Fruit fly (Drosophila melanogaster) whole organism, wandering third instar larva: ENCODE data around the gene PolG1.
A peak's percentile ranks its signal among the peaks of the same experiment; 100 is the strongest.

Experiments used
- Abd-B ChIP-seq: fragments of >200 bp; optimal IDR thresholded peaks from 2 replicates; lab custom pipeline; 2017; ENCODE audit warnings: missing biosample characterization, missing genetic modification characterization
- CG32264 ChIP-seq: fragments of 200-800 bp; sonication (Bioruptor generic); optimal IDR thresholded peaks from 2 replicates; lab custom pipeline; 2016; ENCODE audit warnings: missing biosample characterization, missing genetic modification characterization
- CG9705 ChIP-seq: fragments of 200-800 bp; sonication (Bioruptor generic); optimal IDR thresholded peaks from 2 replicates; lab custom pipeline; 2018; ENCODE audit warnings: missing biosample characterization, mild to moderate bottlenecking, missing genetic modification characterization
- CrebA ChIP-seq: fragments of 200-800 bp; sonication (Bioruptor generic); optimal IDR thresholded peaks from 2 replicates; lab custom pipeline; 2016; ENCODE audit warnings: missing biosample characterization, mild to moderate bottlenecking, missing genetic modification characterization, borderline replicate concordance
- Dfd ChIP-seq: fragments of >200 bp; optimal IDR thresholded peaks from 2 replicates; lab custom pipeline; 2017; ENCODE audit warnings: missing biosample characterization, missing genetic modification characterization
- Dif ChIP-seq: fragments of 200-275, 200-300 bp; sonication (Bioruptor generic); optimal IDR thresholded peaks from 2 replicates; lab custom pipeline; 2018; ENCODE audit warnings: missing biosample characterization, missing genetic modification characterization; ENCODE audit not compliant: partially characterized antibody
- GATAd ChIP-seq: sonication (Bioruptor generic); optimal IDR thresholded peaks from 2 replicates; lab custom pipeline; 2016; ENCODE audit warnings: missing biosample characterization, missing genetic modification characterization
- HLH106 ChIP-seq: fragments of 200-800 bp; optimal IDR thresholded peaks from 3 replicates; lab custom pipeline; 2019; ENCODE audit warnings: missing biosample characterization, mild to moderate bottlenecking, missing genetic modification characterization, moderate library complexity
- Hnf4 ChIP-seq: fragments of 200-800 bp; sonication (Bioruptor generic); optimal IDR thresholded peaks from 2 replicates; lab custom pipeline; 2016; ENCODE audit warnings: missing biosample characterization, mild to moderate bottlenecking, missing genetic modification characterization
- Hr78 ChIP-seq: fragments of >200 bp; optimal IDR thresholded peaks from 2 replicates; lab custom pipeline; 2017; ENCODE audit warnings: missing biosample characterization, missing genetic modification characterization
- Hr83 ChIP-seq: fragments of 200-300 bp; sonication (Bioruptor generic); optimal IDR thresholded peaks from 2 replicates; lab custom pipeline; 2016; ENCODE audit warnings: missing biosample characterization, mild to moderate bottlenecking, missing genetic modification characterization, moderate library complexity; ENCODE audit not compliant: poor library complexity, severe bottlenecking
- Jra ChIP-seq: sonication (Bioruptor generic); optimal IDR thresholded peaks from 2 replicates; lab custom pipeline; 2016; ENCODE audit warnings: missing biosample characterization, missing genetic modification characterization
- Mio ChIP-seq: sonication (Bioruptor generic); optimal IDR thresholded peaks from 2 replicates; lab custom pipeline; 2016; ENCODE audit warnings: missing biosample characterization, missing genetic modification characterization
- Myc ChIP-seq: fragments of >200 bp; optimal IDR thresholded peaks from 2 replicates; lab custom pipeline; 2017
- N ChIP-seq: fragments of >200 bp; optimal IDR thresholded peaks from 2 replicates; lab custom pipeline; 2018; ENCODE audit warnings: missing biosample characterization, missing external identifiers, missing genetic modification characterization
- OdsH ChIP-seq: fragments of 200-800 bp; sonication (Bioruptor generic); optimal IDR thresholded peaks from 2 replicates; lab custom pipeline; 2016; ENCODE audit warnings: missing biosample characterization, mild to moderate bottlenecking, missing genetic modification characterization
- Rel ChIP-seq, 2 experiments: fragments of 200-800 bp; sonication (Bioruptor generic) in 1 of 2; optimal IDR thresholded peaks; 2 replicates in 1 of 2; 3 replicates in 1 of 2; lab custom pipeline; 2016 to 2019; ENCODE audit warnings: mild to moderate bottlenecking in 2 of 2, missing biosample characterization in 2 of 2, missing genetic modification characterization in 2 of 2, moderate library complexity in 1 of 2
- Sp1 ChIP-seq: fragments of 200-800 bp; sonication (Bioruptor generic); optimal IDR thresholded peaks from 3 replicates; lab custom pipeline; 2019; ENCODE audit warnings: missing biosample characterization, mild to moderate bottlenecking, missing genetic modification characterization, moderate library complexity
- Vsx2 ChIP-seq: fragments of 200-300, 225-300 bp; sonication (Bioruptor generic); optimal IDR thresholded peaks from 2 replicates; lab custom pipeline; 2018; ENCODE audit warnings: missing biosample characterization, missing genetic modification characterization; ENCODE audit not compliant: partially characterized antibody
- br ChIP-seq: fragments of 200-800 bp; sonication (Bioruptor generic); optimal IDR thresholded peaks from 2 replicates; lab custom pipeline; 2016; ENCODE audit warnings: missing biosample characterization, missing genetic modification characterization
- brk ChIP-seq: fragments of 200-800 bp; sonication (Bioruptor generic); optimal IDR thresholded peaks from 2 replicates; lab custom pipeline; 2016; ENCODE audit warnings: missing biosample characterization, mild to moderate bottlenecking, missing genetic modification characterization
- dl ChIP-seq, 2 experiments: fragments of 175-275, 200-275 bp in 1 of 2; fragments of 200-275 bp in 1 of 2; sonication (Bioruptor generic); optimal IDR thresholded peaks; lab custom pipeline; 2018; ENCODE audit warnings: mild to moderate bottlenecking in 2 of 2, missing biosample characterization in 2 of 2, missing genetic modification characterization in 2 of 2, moderate library complexity in 2 of 2; ENCODE audit not compliant: partially characterized antibody in 2 of 2, insufficient read depth in 1 of 2
- dmrt93B ChIP-seq: fragments of 200-800 bp; sonication (Bioruptor generic); optimal IDR thresholded peaks from 2 replicates; lab custom pipeline; 2018; ENCODE audit warnings: missing biosample characterization, mild to moderate bottlenecking, missing genetic modification characterization
- dsf ChIP-seq: sonication (Bioruptor generic); optimal IDR thresholded peaks from 2 replicates; lab custom pipeline; 2016; ENCODE audit warnings: missing biosample characterization, missing genetic modification characterization, borderline replicate concordance
- ey ChIP-seq: fragments of 200-800 bp; sonication (Bioruptor generic); optimal IDR thresholded peaks from 2 replicates; lab custom pipeline; 2016; ENCODE audit warnings: missing biosample characterization, missing genetic modification characterization
- foxo ChIP-seq, 2 experiments: fragments of 200-800 bp; sonication (Bioruptor generic); optimal IDR thresholded peaks; 2 replicates in 1 of 2; 3 replicates in 1 of 2; lab custom pipeline; 2016 to 2017; ENCODE audit warnings: missing biosample characterization in 2 of 2, missing genetic modification characterization in 2 of 2
- fru ChIP-seq: fragments of 200-800 bp; sonication (Bioruptor generic); optimal IDR thresholded peaks from 3 replicates; lab custom pipeline; 2016; ENCODE audit warnings: missing biosample characterization, mild to moderate bottlenecking, missing genetic modification characterization
- h ChIP-seq: fragments of 200-800 bp; sonication (Bioruptor generic); optimal IDR thresholded peaks from 3 replicates; lab custom pipeline; 2016; ENCODE audit warnings: missing biosample characterization, mild to moderate bottlenecking, missing genetic modification characterization
- jim ChIP-seq: fragments of 175-275, 200-325 bp; sonication (Bioruptor generic); optimal IDR thresholded peaks from 2 replicates; lab custom pipeline; 2016; ENCODE audit warnings: missing biosample characterization, mild to moderate bottlenecking, missing genetic modification characterization
- lola ChIP-seq: fragments of >200 bp; optimal IDR thresholded peaks from 2 replicates; lab custom pipeline; 2017; ENCODE audit warnings: missing biosample characterization, missing genetic modification characterization
- pan ChIP-seq: fragments of >200 bp; optimal IDR thresholded peaks from 2 replicates; lab custom pipeline; 2017
- psq ChIP-seq: fragments of 200-800 bp; sonication (Bioruptor generic); optimal IDR thresholded peaks from 3 replicates; lab custom pipeline; 2017; ENCODE audit warnings: missing biosample characterization, mild to moderate bottlenecking, missing genetic modification characterization, moderate library complexity
- rgr ChIP-seq: fragments of 200-800 bp; sonication (Bioruptor generic); optimal IDR thresholded peaks from 3 replicates; lab custom pipeline; 2016; ENCODE audit warnings: missing biosample characterization, mild to moderate bottlenecking, missing genetic modification characterization
- sage ChIP-seq: fragments of 200-800 bp; sonication (Bioruptor generic); optimal IDR thresholded peaks from 2 replicates; lab custom pipeline; 2016; ENCODE audit warnings: missing biosample characterization, mild to moderate bottlenecking, missing genetic modification characterization
- sv ChIP-seq: fragments of 200-800 bp; sonication (Bioruptor generic); optimal IDR thresholded peaks from 3 replicates; lab custom pipeline; 2016; ENCODE audit warnings: missing biosample characterization, missing genetic modification characterization
- tai ChIP-seq: sonication (Bioruptor generic); optimal IDR thresholded peaks from 2 replicates; lab custom pipeline; 2016; ENCODE audit warnings: missing biosample characterization, missing genetic modification characterization
- usp ChIP-seq: fragments of >200 bp; optimal IDR thresholded peaks from 2 replicates; lab custom pipeline; 2017; ENCODE audit warnings: missing biosample characterization, missing genetic modification characterization
- woc ChIP-seq: sonication (Bioruptor generic); optimal IDR thresholded peaks from 2 replicates; lab custom pipeline; 2016; ENCODE audit warnings: missing biosample characterization, mild to moderate bottlenecking, missing genetic modification characterization

The PolG1 gene

DNA sequence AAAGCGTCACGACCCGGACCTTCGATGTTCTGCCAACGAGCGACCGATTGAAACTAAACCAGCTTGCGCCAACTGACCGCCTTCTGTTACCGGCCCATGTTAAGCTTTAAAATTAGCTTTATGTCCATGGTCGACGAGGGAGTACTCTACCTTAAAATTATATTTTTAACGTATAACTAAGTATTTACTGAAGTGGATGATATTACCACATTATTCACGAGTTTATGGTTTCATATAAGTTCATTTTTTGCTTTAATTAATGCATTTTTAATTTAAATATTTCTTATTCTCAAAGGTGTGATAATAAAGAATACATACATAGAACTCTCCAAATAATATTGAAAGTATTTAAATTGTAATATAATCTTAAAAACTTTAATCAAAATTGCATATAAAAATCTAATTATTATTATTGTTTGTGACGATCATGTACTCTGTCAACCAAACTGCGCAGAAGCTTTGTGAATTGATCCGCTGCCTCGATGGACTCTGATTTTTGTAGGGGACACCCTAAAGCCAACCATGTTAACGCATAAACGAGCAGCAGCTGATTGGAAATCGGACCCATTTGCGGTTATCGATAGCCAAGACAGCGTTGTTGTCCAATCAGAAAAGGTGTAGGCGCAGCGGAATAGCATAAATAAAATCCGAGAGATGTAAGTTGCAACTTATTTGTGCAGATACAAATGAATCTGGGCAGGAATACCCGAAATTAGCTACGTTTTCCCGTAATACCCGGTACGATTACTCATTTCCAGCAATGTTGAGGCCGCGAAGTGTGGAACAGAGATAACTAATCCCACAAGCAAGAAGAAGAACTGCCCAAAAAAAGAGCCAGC is 47.2 kb downstream of the PolG1 start, which contains the start of the genes CG9008 and p38b:
TSS of gene CG9008 (minus strand) at position 57 of the 839 bp plus-strand sequence.
TSS of gene p38b (plus strand) at position 581 of the 839 bp plus-strand sequence.
- TF ChIP-seq h (GFP tag; lab: Kevin White, UChicago) (peak; percentile 69), Dfd (GFP tag; lab: Kevin White, UChicago) (no peak), dsf (GFP tag; lab: Kevin White, UChicago) (peak; percentile 18), Dif (GFP tag; lab: Kevin White, UChicago) (no peak), CrebA (no peak), Myc (lab: Kevin White, UChicago) (no peak), HLH106 (tag; lab: Kevin White, UChicago) (peak; percentile 89), GATAd (no peak), Rel (GFP tag; optimal IDR thresholded peaks at IDR 0.05; lab: Kevin White, UChicago) (peak; percentile 23), Rel (tag; optimal IDR thresholded peaks at IDR 0.05; lab: Kevin White, UChicago) (peak; percentile 8), tai (GFP tag; lab: Kevin White, UChicago) (no peak), Vsx2 (GFP tag; lab: Kevin White, UChicago) (no peak), rgr (peak; percentile 58), Hr78 (no peak), br (peak; percentile 42), usp (GFP tag; lab: Kevin White, UChicago) (no peak), ey (GFP tag; lab: Kevin White, UChicago) (peak; percentile 26), psq (GFP tag; lab: Kevin White, UChicago) (peak; percentile 84), brk (no peak), dl (GFP tag; optimal IDR thresholded peaks at IDR 0.05; lab: Kevin White, UChicago; ENCODE audit: insufficient read depth in 1 of 2, partially characterized antibody in 2 of 2) (no peak), Mio (no peak), Hnf4 (GFP tag; lab: Kevin White, UChicago) (peak; percentile 39), fru (GFP tag; lab: Kevin White, UChicago) (peak; percentile 78), Hr83 (peak; percentile 74), Sp1 (GFP tag; lab: Kevin White, UChicago) (peak; percentile 93), dmrt93B (no peak), Jra (GFP tag; lab: Kevin White, UChicago) (no peak), foxo (GFP tag; optimal IDR thresholded peaks at IDR 0.05; lab: Kevin White, UChicago) (peak in 1 of 2 experiments; percentile 87), lola (GFP tag; lab: Kevin White, UChicago) (no peak), sage (GFP tag; lab: Kevin White, UChicago) (peak; percentile 79), N (no peak), CG9705 (peak; percentile 65), woc (GFP tag; lab: Kevin White, UChicago) (peak; percentile 86), CG32264 (GFP tag; lab: Kevin White, UChicago) (peak; percentile 39), jim (GFP tag; lab: Kevin White, UChicago) (peak; percentile 57), pan (lab: Kevin White, UChicago) (no peak), Abd-B (GFP tag; lab: Kevin White, UChicago) (no peak), OdsH (GFP tag; lab: Kevin White, UChicago) (peak; percentile 76), sv (GFP tag; lab: Kevin White, UChicago) (peak; percentile 65)

DNA sequence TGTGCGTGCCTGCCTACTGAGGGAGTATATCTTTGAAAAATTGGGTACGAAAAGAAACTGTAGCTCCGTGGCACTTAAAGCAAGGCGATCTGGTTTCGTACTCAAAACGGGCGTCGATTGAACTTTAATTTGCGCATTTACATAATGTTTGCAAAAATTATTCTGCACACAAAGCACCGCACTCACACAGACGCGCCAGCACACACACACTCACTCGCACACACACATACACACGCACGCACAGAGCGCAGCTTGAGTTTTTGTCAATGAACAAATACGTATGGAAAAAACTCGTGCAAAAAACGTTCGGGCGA is 47.8 kb downstream of the PolG1 start:
- TF ChIP-seq pan (lab: Kevin White, UChicago) (no peak), Dif (GFP tag; lab: Kevin White, UChicago) (peak; percentile 46), sage (GFP tag; lab: Kevin White, UChicago) (no peak), GATAd (no peak), brk (no peak), br (no peak), CG32264 (GFP tag; lab: Kevin White, UChicago) (no peak), HLH106 (tag; lab: Kevin White, UChicago) (no peak), foxo (GFP tag; optimal IDR thresholded peaks at IDR 0.05; lab: Kevin White, UChicago) (no peak), dsf (GFP tag; lab: Kevin White, UChicago) (no peak), Hr83 (peak; percentile 85), Hnf4 (GFP tag; lab: Kevin White, UChicago) (no peak), N (no peak), Rel (GFP tag; optimal IDR thresholded peaks at IDR 0.05; lab: Kevin White, UChicago) (no peak), Rel (tag; optimal IDR thresholded peaks at IDR 0.05; lab: Kevin White, UChicago) (peak; percentile 39), Dfd (GFP tag; lab: Kevin White, UChicago) (peak; percentile 34), tai (GFP tag; lab: Kevin White, UChicago) (no peak), dl (GFP tag; optimal IDR thresholded peaks at IDR 0.05; lab: Kevin White, UChicago; ENCODE audit: insufficient read depth in 1 of 2, partially characterized antibody in 2 of 2) (peak in 1 of 2 experiments; percentile 39), rgr (no peak), jim (GFP tag; lab: Kevin White, UChicago) (no peak), ey (GFP tag; lab: Kevin White, UChicago) (no peak), lola (GFP tag; lab: Kevin White, UChicago) (no peak), Jra (GFP tag; lab: Kevin White, UChicago) (no peak), woc (GFP tag; lab: Kevin White, UChicago) (no peak), CG9705 (no peak), Sp1 (GFP tag; lab: Kevin White, UChicago) (no peak), sv (GFP tag; lab: Kevin White, UChicago) (no peak), psq (GFP tag; lab: Kevin White, UChicago) (no peak), OdsH (GFP tag; lab: Kevin White, UChicago) (no peak)
